Worm (Caenorhabditis elegans) whole organism, L4/young adult: Measurements from ENCODE around the gene ptrn-1.

ENCODE experiments used
- W03F9.2 ChIP-seq: fragments of 150-350 bp; optimal IDR thresholded peaks from 2 replicates; lab custom pipeline; 2014; ENCODE audit warnings: missing biosample characterization, missing genetic modification characterization
- dao-5 ChIP-seq: sonication (generic microtip); optimal IDR thresholded peaks from 2 replicates; lab custom pipeline; 2016; ENCODE audit warnings: missing genotype, missing genetic modification characterization, moderate library complexity, missing compliant biosample characterization
- him-1 ChIP-seq: sonication (generic microtip); optimal IDR thresholded peaks from 2 replicates; lab custom pipeline; 2016; ENCODE audit warnings: missing genotype, missing genetic modification reagents, missing genetic modification characterization, missing compliant biosample characterization

Gene ptrn-1

ce11 chrX:17030169-17030914 is at the start of gene ptrn-1:
Gene ptrn-1 (minus strand): TSS chrX:17030219.
- TF ChIP-seq him-1 (tag; lab: Kevin White, UChicago) = peak; percentile 22
- TF ChIP-seq dao-5 (tag; lab: Kevin White, UChicago) = no peak
- TF ChIP-seq W03F9.2 = no peak

- no peak for TF ChIP-seq him-1 (tag; lab: Kevin White, UChicago)
- TF ChIP-seq dao-5 (tag; lab: Kevin White, UChicago) = no peak
- TF ChIP-seq W03F9.2 = no peak
Measured at ce11 chrX:17072088-17072487, 42.1 kb upstream of the ptrn-1 start, which contains the start of gene C30G4.4. Gene C30G4.4 (minus strand): TSS chrX:17072188.

- TF ChIP-seq dao-5 (tag; lab: Kevin White, UChicago) (no peak), W03F9.2 (no peak), him-1 (tag; lab: Kevin White, UChicago) (no peak)
Measured at ce11 chrX:17070495-17070894, 40.5 kb upstream of the ptrn-1 start.

ce11 chrX:17066937-17067336 is 36.9 kb upstream of the ptrn-1 start:
- TF ChIP-seq him-1 (tag; lab: Kevin White, UChicago) (no peak), dao-5 (tag; lab: Kevin White, UChicago) (no peak), W03F9.2 (no peak)

ce11 chrX:17064820-17065219 is 34.8 kb upstream of the ptrn-1 start:
- TF ChIP-seq dao-5 (tag; lab: Kevin White, UChicago) (no peak), him-1 (tag; lab: Kevin White, UChicago) (no peak), W03F9.2 (no peak)

- TF ChIP-seq him-1 (tag; lab: Kevin White, UChicago) (no peak), W03F9.2 (no peak)
Measured at ce11 chrX:17063749-17064252, 33.8 kb upstream of the ptrn-1 start.

ce11 chrX:17062165-17062564 is 32.1 kb upstream of the ptrn-1 start:
- TF ChIP-seq dao-5 (tag; lab: Kevin White, UChicago) = no peak
- no peak for TF ChIP-seq W03F9.2
- no peak for TF ChIP-seq him-1 (tag; lab: Kevin White, UChicago)

- TF ChIP-seq W03F9.2 = no peak
- no peak for TF ChIP-seq dao-5 (tag; lab: Kevin White, UChicago)
- no peak for TF ChIP-seq him-1 (tag; lab: Kevin White, UChicago)
Measured at ce11 chrX:17059760-17060159, 29.7 kb upstream of the ptrn-1 start.

- TF ChIP-seq dao-5 (tag; lab: Kevin White, UChicago) = no peak
- no peak for TF ChIP-seq him-1 (tag; lab: Kevin White, UChicago)
- TF ChIP-seq W03F9.2 = no peak
Measured at ce11 chrX:17058340-17058739, 28.3 kb upstream of the ptrn-1 start.

ce11 chrX:17055836-17056783 is 26.1 kb upstream of the ptrn-1 start:
- no peak for TF ChIP-seq dao-5 (tag; lab: Kevin White, UChicago)
- no peak for TF ChIP-seq him-1 (tag; lab: Kevin White, UChicago)
- TF ChIP-seq W03F9.2 = no peak

ce11 chrX:17055481-17055835 is 25.4 kb upstream of the ptrn-1 start, which contains the start of gene gcy-11:
Gene gcy-11 (minus strand): TSS chrX:17055581.
- no peak for TF ChIP-seq W03F9.2
- TF ChIP-seq dao-5 (tag; lab: Kevin White, UChicago) = no peak
- TF ChIP-seq him-1 (tag; lab: Kevin White, UChicago) = no peak

ce11 chrX:17054121-17054520 is 24.1 kb upstream of the ptrn-1 start:
- TF ChIP-seq W03F9.2 = no peak
- TF ChIP-seq him-1 (tag; lab: Kevin White, UChicago) = no peak
- no peak for TF ChIP-seq dao-5 (tag; lab: Kevin White, UChicago)

- TF ChIP-seq W03F9.2 = no peak
- no peak for TF ChIP-seq dao-5 (tag; lab: Kevin White, UChicago)
Measured at ce11 chrX:17045529-17045928, 15.5 kb upstream of the ptrn-1 start, which contains the start of gene C30G4.2. Gene C30G4.2 (minus strand): TSS chrX:17045629.

- TF ChIP-seq dao-5 (tag; lab: Kevin White, UChicago) (no peak), him-1 (tag; lab: Kevin White, UChicago) (no peak), W03F9.2 (no peak)
Measured at ce11 chrX:17042946-17043345, 12.9 kb upstream of the ptrn-1 start, which contains the start of gene F35B3.7. Gene F35B3.7 (minus strand): TSS chrX:17043078.
